Fruit fly (Drosophila melanogaster) whole organism, adult: ENCODE measurements around the gene Qsox4.

Experiments used
- CG11617 ChIP-seq: fragments of 200-800 bp; sonication (Bioruptor generic); optimal IDR thresholded peaks from 2 replicates; lab custom pipeline; 2017; ENCODE audit warnings: mild to moderate bottlenecking, missing biosample characterization, missing genetic modification reagents, missing genetic modification characterization
- CG12768 ChIP-seq: fragments of 200-800 bp; sonication (Bioruptor generic); optimal IDR thresholded peaks from 2 replicates; lab custom pipeline; 2017; ENCODE audit warnings: missing biosample characterization, missing genetic modification characterization, mild to moderate bottlenecking, moderate library complexity, missing genetic modification reagents
- CG14711 ChIP-seq: fragments of 200-800 bp; sonication (Bioruptor generic); optimal IDR thresholded peaks from 2 replicates; lab custom pipeline; 2018; ENCODE audit warnings: missing biosample characterization, mild to moderate bottlenecking, missing genetic modification characterization, moderate library complexity
- CG1620 ChIP-seq: fragments of 200-800 bp; sonication (Bioruptor generic); optimal IDR thresholded peaks from 2 replicates; lab custom pipeline; 2016; ENCODE audit warnings: missing biosample characterization, missing genetic modification characterization
- CG33017 ChIP-seq: fragments of 200-800 bp; sonication (Bioruptor generic); optimal IDR thresholded peaks from 2 replicates; lab custom pipeline; 2018; ENCODE audit warnings: missing biosample characterization, mild to moderate bottlenecking, missing genetic modification characterization, moderate library complexity
- CG5204 ChIP-seq: fragments of 200-800 bp; sonication (Bioruptor generic); optimal IDR thresholded peaks from 2 replicates; lab custom pipeline; 2016; ENCODE audit warnings: missing biosample characterization, missing genetic modification characterization
- CG7045 ChIP-seq: fragments of 200-800 bp; sonication (Bioruptor generic); optimal IDR thresholded peaks from 2 replicates; lab custom pipeline; 2017; ENCODE audit warnings: missing biosample characterization, mild to moderate bottlenecking, missing genetic modification characterization
- CG7101 ChIP-seq: fragments of 200-800 bp; sonication (Bioruptor generic); optimal IDR thresholded peaks from 2 replicates; lab custom pipeline; 2018; ENCODE audit warnings: missing biosample characterization, mild to moderate bottlenecking, missing genetic modification characterization, moderate library complexity
- Clk ChIP-seq: fragments of 200-800 bp; sonication (Bioruptor generic); optimal IDR thresholded peaks from 2 replicates; lab custom pipeline; 2017; ENCODE audit warnings: missing biosample characterization, missing genetic modification characterization
- Crg-1 ChIP-seq: fragments of 200-800 bp; sonication (Bioruptor generic); optimal IDR thresholded peaks from 2 replicates; lab custom pipeline; 2016; ENCODE audit warnings: missing biosample characterization, missing genetic modification characterization
- Hr96 ChIP-seq: fragments of 200-800 bp; sonication (Bioruptor generic); optimal IDR thresholded peaks from 2 replicates; lab custom pipeline; 2016; ENCODE audit warnings: missing biosample characterization, missing genetic modification characterization
- Mnt ChIP-seq: fragments of 200-800 bp; sonication (Bioruptor generic); optimal IDR thresholded peaks from 2 replicates; lab custom pipeline; 2016; ENCODE audit warnings: missing biosample characterization, mild to moderate bottlenecking, missing genetic modification characterization
- bab1 ChIP-seq: fragments of 200-800 bp; sonication (Bioruptor generic); optimal IDR thresholded peaks from 3 replicates; lab custom pipeline; 2019; ENCODE audit warnings: missing biosample characterization, mild to moderate bottlenecking, missing genetic modification characterization, moderate library complexity
- cic ChIP-seq: fragments of 200-800 bp; sonication (Bioruptor generic); optimal IDR thresholded peaks from 2 replicates; lab custom pipeline; 2017; ENCODE audit warnings: missing biosample characterization, mild to moderate bottlenecking, missing genetic modification characterization, moderate library complexity
- cnc ChIP-seq, 2 experiments: fragments of >200 bp; optimal IDR thresholded peaks; 2 replicates each; lab custom pipeline; 2017
- kay ChIP-seq: fragments of 200-800 bp; sonication (Bioruptor generic); peaks from one replicate; lab custom pipeline; 2016; ENCODE audit warnings: missing biosample characterization, missing genetic modification characterization, borderline replicate concordance
- ovo ChIP-seq: fragments of 200-800 bp; sonication (Bioruptor generic); optimal IDR thresholded peaks from 2 replicates; lab custom pipeline; 2016; ENCODE audit warnings: missing biosample characterization, missing genetic modification characterization
- pad ChIP-seq: fragments of 200-800 bp; sonication (Bioruptor generic); optimal IDR thresholded peaks from 3 replicates; lab custom pipeline; 2017; ENCODE audit warnings: missing biosample characterization, missing genetic modification characterization, mild to moderate bottlenecking, moderate library complexity, missing genetic modification reagents
- tj ChIP-seq: fragments of 200-800 bp; sonication (Bioruptor generic); optimal IDR thresholded peaks from 3 replicates; lab custom pipeline; 2017; ENCODE audit warnings: missing biosample characterization, mild to moderate bottlenecking, missing genetic modification characterization, moderate library complexity
- toe ChIP-seq: fragments of 200-800 bp; sonication (Bioruptor generic); optimal IDR thresholded peaks from 2 replicates; lab custom pipeline; 2016; ENCODE audit warnings: missing biosample characterization, missing genetic modification characterization

The Qsox4 gene

DNA sequence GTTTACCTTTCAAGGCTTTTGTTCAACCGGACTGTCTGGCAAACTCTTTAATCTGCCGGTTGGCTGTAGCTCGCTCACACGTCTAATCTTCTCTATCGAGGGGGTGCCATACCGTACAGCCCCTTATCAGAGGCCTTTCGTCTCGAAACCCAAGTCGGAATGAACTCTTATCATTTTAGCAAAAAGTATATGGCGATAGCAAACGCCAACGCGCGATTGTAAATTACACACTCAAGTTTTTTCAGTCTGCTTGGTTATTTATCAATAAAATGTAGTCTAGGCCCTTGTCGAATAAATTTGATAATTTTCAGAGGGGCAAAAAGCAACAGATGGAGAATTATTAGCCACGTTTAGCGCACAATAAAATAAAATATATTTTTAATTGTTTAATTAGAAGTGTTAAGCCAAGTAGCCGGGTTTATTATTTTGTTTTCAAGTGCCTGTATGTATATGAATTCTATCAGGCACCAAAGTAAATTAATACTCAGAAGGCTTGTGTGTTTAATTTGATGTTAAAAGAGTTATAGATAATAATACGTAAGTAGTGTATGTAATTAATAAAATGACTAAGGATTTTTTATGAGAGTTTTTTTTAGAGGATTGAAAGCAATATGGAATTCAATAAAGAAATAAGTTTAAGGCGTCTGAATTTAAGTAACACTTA, 22.4 kb downstream of the Qsox4 start:
- TF ChIP-seq cic (GFP tag; lab: Kevin White, UChicago) (peak; percentile 90), toe (no peak), CG33017 (tag; lab: Kevin White, UChicago) (peak; percentile 24), kay (GFP tag; lab: Kevin White, UChicago) (no peak), tj (GFP tag; lab: Kevin White, UChicago) (no peak), Mnt (GFP tag; lab: Kevin White, UChicago) (peak; percentile 34), CG7101 (tag; lab: Kevin White, UChicago) (no peak), Hr96 (GFP tag; lab: Kevin White, UChicago) (no peak), cnc (optimal IDR thresholded peaks at IDR 0.05; lab: Kevin White, UChicago) (peak in 1 of 2 experiments; percentile 16), CG11617 (no peak), pad (GFP tag; lab: Kevin White, UChicago) (no peak), CG12768 (GFP tag; lab: Kevin White, UChicago) (peak; percentile 18), CG7045 (GFP tag; lab: Kevin White, UChicago) (no peak), bab1 (no peak), CG5204 (no peak), Crg-1 (no peak)

- TF ChIP-seq CG12768 (GFP tag; lab: Kevin White, UChicago) (peak; percentile 32), toe (no peak), CG1620 (GFP tag; lab: Kevin White, UChicago) (no peak)
These were observed 23.3 kb downstream of the Qsox4 start for dm6 chr3R:23725711-23726349.

DNA sequence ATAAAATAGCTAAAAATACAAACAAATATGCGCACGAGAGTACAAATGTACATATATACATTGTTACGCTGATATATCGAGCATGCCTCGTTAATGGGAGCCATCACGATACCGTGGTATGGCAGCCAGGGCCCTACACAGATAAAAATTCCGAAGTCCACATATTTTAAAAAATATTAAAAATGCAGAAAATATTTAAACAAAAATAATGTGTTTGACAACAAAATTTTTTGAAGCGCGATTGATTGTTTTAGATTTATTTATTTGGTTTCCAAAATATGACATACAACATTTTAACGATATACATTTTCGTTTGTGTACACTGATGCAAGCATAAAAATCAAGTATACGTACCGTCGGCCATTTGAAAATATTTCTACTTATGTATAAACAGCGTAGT, 24.2 kb downstream of the Qsox4 start:
- TF ChIP-seq toe (peak; percentile 67), Mnt (GFP tag; lab: Kevin White, UChicago) (peak; percentile 25), CG7045 (GFP tag; lab: Kevin White, UChicago) (peak; percentile 78), Clk (GFP tag; lab: Kevin White, UChicago) (no peak), CG33017 (tag; lab: Kevin White, UChicago) (peak; percentile 87), CG7101 (tag; lab: Kevin White, UChicago) (peak; percentile 76), cnc (optimal IDR thresholded peaks at IDR 0.05; lab: Kevin White, UChicago) (no peak), kay (GFP tag; lab: Kevin White, UChicago) (peak; percentile 88), Crg-1 (no peak), ovo (GFP tag; lab: Kevin White, UChicago) (no peak), CG14711 (tag; lab: Kevin White, UChicago) (peak; percentile 79), Hr96 (GFP tag; lab: Kevin White, UChicago) (peak; percentile 4), CG11617 (peak; percentile 69), CG1620 (GFP tag; lab: Kevin White, UChicago) (no peak), cic (GFP tag; lab: Kevin White, UChicago) (no peak), CG5204 (peak; percentile 66), CG12768 (GFP tag; lab: Kevin White, UChicago) (peak; percentile 49), bab1 (peak; percentile 20), pad (GFP tag; lab: Kevin White, UChicago) (peak; percentile 22), tj (GFP tag; lab: Kevin White, UChicago) (peak; percentile 13)

- TF ChIP-seq CG33017 (tag; lab: Kevin White, UChicago) (no peak), cnc (optimal IDR thresholded peaks at IDR 0.05; lab: Kevin White, UChicago) (no peak), CG14711 (tag; lab: Kevin White, UChicago) (no peak), kay (GFP tag; lab: Kevin White, UChicago) (no peak), tj (GFP tag; lab: Kevin White, UChicago) (no peak), Hr96 (GFP tag; lab: Kevin White, UChicago) (no peak), CG7045 (GFP tag; lab: Kevin White, UChicago) (no peak), CG7101 (tag; lab: Kevin White, UChicago) (no peak), Crg-1 (no peak), cic (GFP tag; lab: Kevin White, UChicago) (no peak), Mnt (GFP tag; lab: Kevin White, UChicago) (no peak), bab1 (no peak), CG12768 (GFP tag; lab: Kevin White, UChicago) (no peak), CG1620 (GFP tag; lab: Kevin White, UChicago) (no peak), Clk (GFP tag; lab: Kevin White, UChicago) (no peak), CG5204 (no peak), pad (GFP tag; lab: Kevin White, UChicago) (no peak)
These were observed 25.1 kb downstream of the Qsox4 start for dm6 chr3R:23727657-23728056.

- TF ChIP-seq CG5204 (peak; percentile 16), Mnt (GFP tag; lab: Kevin White, UChicago) (peak; percentile 62), CG1620 (GFP tag; lab: Kevin White, UChicago) (no peak), CG11617 (no peak), CG12768 (GFP tag; lab: Kevin White, UChicago) (peak; percentile 79), CG7045 (GFP tag; lab: Kevin White, UChicago) (no peak), CG7101 (tag; lab: Kevin White, UChicago) (peak; percentile 26), Hr96 (GFP tag; lab: Kevin White, UChicago) (no peak), bab1 (no peak), cnc (optimal IDR thresholded peaks at IDR 0.05; lab: Kevin White, UChicago) (no peak), tj (GFP tag; lab: Kevin White, UChicago) (peak; percentile 22), cic (GFP tag; lab: Kevin White, UChicago) (peak; percentile 85), ovo (GFP tag; lab: Kevin White, UChicago) (peak; percentile 24), CG14711 (tag; lab: Kevin White, UChicago) (no peak), Crg-1 (no peak), kay (GFP tag; lab: Kevin White, UChicago) (peak; percentile 96), Clk (GFP tag; lab: Kevin White, UChicago) (no peak), CG33017 (tag; lab: Kevin White, UChicago) (peak; percentile 53), toe (no peak)
These were observed 25.5 kb downstream of the Qsox4 start for dm6 chr3R:23728086-23728485.
